Worm (Caenorhabditis elegans) whole organism, L1 larva: ENCODE data around the gene C27F2.10.

Experiments used
- C34B4.2 ChIP-seq: sonication (generic microtip); optimal IDR thresholded peaks from 2 replicates; lab custom pipeline; 2017; ENCODE audit warnings: mild to moderate bottlenecking, missing genetic modification characterization, missing compliant biosample characterization
- Y116A8C.19 ChIP-seq: sonication (generic microtip); optimal IDR thresholded peaks from 2 replicates; lab custom pipeline; 2016; ENCODE audit warnings: missing compliant biosample characterization, missing genetic modification characterization, borderline replicate concordance
- aly-2 ChIP-seq: fragments of 150-350 bp; optimal IDR thresholded peaks from 2 replicates; lab custom pipeline; 2014; ENCODE audit warnings: missing biosample characterization, missing genetic modification characterization
- ama-1 ChIP-seq: fragments of 150-350 bp; optimal IDR thresholded peaks from 2 replicates; lab custom pipeline; 2014
- ceh-8 ChIP-seq: fragments of 200-800 bp; sonication (Bioruptor generic); optimal IDR thresholded peaks from 2 replicates; lab custom pipeline; 2018; ENCODE audit warnings: mild to moderate bottlenecking, missing genetic modification characterization, moderate library complexity, missing compliant biosample characterization
- ceh-88 ChIP-seq: fragments of 200-800 bp; sonication (Bioruptor generic); IDR thresholded peaks from 2 replicates; pipeline ENCODE4 v1.3.6; 2022; ENCODE audit warnings: missing genetic modification characterization, missing compliant biosample characterization
- ceh-90 ChIP-seq: sonication (generic microtip); optimal IDR thresholded peaks from 2 replicates; lab custom pipeline; 2016; ENCODE audit warnings: missing genetic modification characterization, missing compliant biosample characterization
- efl-1 ChIP-seq, 4 experiments: fragments of 150-350 bp; optimal IDR thresholded peaks in 3 of 4; peaks in 1 of 4; 1 replicate in 1 of 4; 2 replicates in 3 of 4; lab custom pipeline; 2014; ENCODE audit warnings: missing biosample characterization in 2 of 4, missing genetic modification characterization in 2 of 4, missing genetic modification reagents in 2 of 4
- efl-3 ChIP-seq: fragments of 200-800 bp; sonication (Bioruptor generic); optimal IDR thresholded peaks from 2 replicates; lab custom pipeline; 2018; ENCODE audit warnings: mild to moderate bottlenecking, missing genetic modification characterization, missing compliant biosample characterization
- egl-13 ChIP-seq: sonication (generic microtip); optimal IDR thresholded peaks from 2 replicates; lab custom pipeline; 2016; ENCODE audit warnings: missing genotype, missing genetic modification reagents, missing genetic modification characterization, missing compliant biosample characterization
- elt-3 ChIP-seq, 6 experiments: fragments of 150-350 bp in 1 of 6; sonication (generic microtip); optimal IDR thresholded peaks; 2 replicates each; lab custom pipeline; 2017 to 2018; ENCODE audit warnings: missing biosample characterization in 6 of 6, missing genetic modification characterization in 6 of 6, inconsistent platforms in 1 of 6
- fkh-4 ChIP-seq: sonication (generic microtip); optimal IDR thresholded peaks from 2 replicates; lab custom pipeline; 2016; ENCODE audit warnings: missing compliant biosample characterization, missing genetic modification characterization, borderline replicate concordance
- fos-1 ChIP-seq: fragments of 150-350 bp; optimal IDR thresholded peaks from 2 replicates; lab custom pipeline; 2014; ENCODE audit warnings: missing biosample characterization, missing genetic modification characterization
- grh-1 ChIP-seq: fragments of 200-800 bp; sonication (Bioruptor generic); IDR thresholded peaks from 2 replicates; pipeline ENCODE4 v1.3.6; 2022; ENCODE audit warnings: missing genetic modification reagents, missing genetic modification characterization, missing compliant biosample characterization
- lin-14 ChIP-seq: fragments of 200-800 bp; sonication (Bioruptor generic); optimal IDR thresholded peaks from 2 replicates; lab custom pipeline; 2018; ENCODE audit warnings: mild to moderate bottlenecking, missing genetic modification characterization, moderate library complexity, missing compliant biosample characterization
- lin-15B ChIP-seq: fragments of 150-350 bp; sonication (generic microtip); optimal IDR thresholded peaks from 3 replicates; lab custom pipeline; 2014; ENCODE audit warnings: missing biosample characterization, missing genetic modification characterization
- lsy-2 ChIP-seq, 2 experiments: fragments of 150-350 bp; optimal IDR thresholded peaks; 2 replicates each; lab custom pipeline; 2014; ENCODE audit warnings: missing biosample characterization in 2 of 2, missing genetic modification characterization in 2 of 2
- mdl-1 ChIP-seq, 2 experiments: fragments of 150-350 bp; optimal IDR thresholded peaks; 2 replicates each; lab custom pipeline; 2014 to 2017; ENCODE audit warnings: missing biosample characterization in 2 of 2, missing genetic modification characterization in 2 of 2, inconsistent platforms in 1 of 2
- mef-2 ChIP-seq: fragments of 150-350 bp; optimal IDR thresholded peaks from 2 replicates; lab custom pipeline; 2014; ENCODE audit warnings: missing biosample characterization, missing genetic modification characterization
- mep-1 ChIP-seq: fragments of 150-350 bp; optimal IDR thresholded peaks from 2 replicates; lab custom pipeline; 2014; ENCODE audit warnings: missing biosample characterization, missing genetic modification characterization
- nhr-11 ChIP-seq: fragments of 150-350 bp; optimal IDR thresholded peaks from 2 replicates; lab custom pipeline; 2014; ENCODE audit warnings: missing biosample characterization, missing genetic modification characterization
- nhr-19 ChIP-seq: fragments of 200-800 bp; sonication (Bioruptor generic); conservative IDR thresholded peaks from 2 replicates; pipeline ENCODE4 v1.3.6; 2022; ENCODE audit warnings: missing genetic modification characterization, missing compliant biosample characterization
- nhr-237 ChIP-seq: fragments of 150-350 bp; optimal IDR thresholded peaks from 2 replicates; lab custom pipeline; 2014; ENCODE audit warnings: missing biosample characterization, missing genetic modification characterization
- nhr-76 ChIP-seq: sonication (generic microtip); optimal IDR thresholded peaks from 2 replicates; lab custom pipeline; 2017; ENCODE audit warnings: missing biosample characterization, missing genetic modification characterization
- nhr-84 ChIP-seq: sonication (generic microtip); optimal IDR thresholded peaks from 2 replicates; lab custom pipeline; 2017; ENCODE audit warnings: missing biosample characterization, missing genetic modification characterization
- pag-3 ChIP-seq: sonication (generic microtip); optimal IDR thresholded peaks from 2 replicates; lab custom pipeline; 2017; ENCODE audit warnings: missing genetic modification characterization, mild to moderate bottlenecking, missing compliant biosample characterization, antibody characterized with exemption, borderline replicate concordance; ENCODE audit not compliant: insufficient read depth
- pax-3 ChIP-seq: fragments of 200-800 bp; sonication (Bioruptor generic); optimal IDR thresholded peaks from 2 replicates; lab custom pipeline; 2018; ENCODE audit warnings: mild to moderate bottlenecking, missing genetic modification characterization, moderate library complexity, missing compliant biosample characterization
- pqm-1 ChIP-seq: sonication (generic microtip); optimal IDR thresholded peaks from 3 replicates; lab custom pipeline; 2017; ENCODE audit warnings: missing biosample characterization, missing genetic modification characterization
- rnt-1 ChIP-seq: sonication (generic microtip); optimal IDR thresholded peaks from 2 replicates; lab custom pipeline; 2016; ENCODE audit warnings: mild to moderate bottlenecking, missing genetic modification characterization, moderate library complexity, missing compliant biosample characterization
- skn-1 ChIP-seq: fragments of 150-350 bp; optimal IDR thresholded peaks from 2 replicates; lab custom pipeline; 2014; ENCODE audit warnings: missing biosample characterization, missing genetic modification characterization
- snu-23 ChIP-seq: sonication (generic microtip); optimal IDR thresholded peaks from 2 replicates; lab custom pipeline; 2016; ENCODE audit warnings: missing genetic modification characterization, missing compliant biosample characterization
- sox-4 ChIP-seq: sonication (generic microtip); optimal IDR thresholded peaks from 2 replicates; lab custom pipeline; 2016; ENCODE audit warnings: missing genetic modification characterization, missing compliant biosample characterization
- sptf-1 ChIP-seq: fragments of 150-350 bp; optimal IDR thresholded peaks from 2 replicates; lab custom pipeline; 2014; ENCODE audit warnings: missing biosample characterization, missing genetic modification characterization
- sup-37 ChIP-seq: fragments of 200-800 bp; sonication (Bioruptor generic); optimal IDR thresholded peaks from 2 replicates; lab custom pipeline; 2018; ENCODE audit warnings: mild to moderate bottlenecking, missing genetic modification characterization, missing compliant biosample characterization
- tlp-1 ChIP-seq: fragments of 150-350 bp; optimal IDR thresholded peaks from 2 replicates; lab custom pipeline; 2014; ENCODE audit warnings: missing biosample characterization, missing genetic modification characterization
- unc-130 ChIP-seq: fragments of 150-350 bp; optimal IDR thresholded peaks from 2 replicates; lab custom pipeline; 2017; ENCODE audit warnings: missing biosample characterization, missing genetic modification characterization, inconsistent platforms
- unc-62 ChIP-seq: fragments of 150-350 bp; optimal IDR thresholded peaks from 2 replicates; lab custom pipeline; 2014; ENCODE audit warnings: missing biosample characterization, missing genetic modification reagents, missing genetic modification characterization
- unc-98 ChIP-seq: fragments of 200-800 bp; sonication (Bioruptor generic); IDR thresholded peaks from 2 replicates; pipeline ENCODE4 v1.3.6; 2022; ENCODE audit warnings: missing genetic modification characterization, missing compliant biosample characterization
- zag-1 ChIP-seq: fragments of 150-350 bp; optimal IDR thresholded peaks from 2 replicates; lab custom pipeline; 2014; ENCODE audit warnings: missing biosample characterization, missing genetic modification characterization
- zip-4 ChIP-seq: fragments of 200-800 bp; sonication (Bioruptor generic); optimal IDR thresholded peaks from 2 replicates; lab custom pipeline; 2018; ENCODE audit warnings: mild to moderate bottlenecking, missing genetic modification characterization, moderate library complexity, missing compliant biosample characterization
- ztf-11 ChIP-seq, 2 experiments: sonication (generic microtip); optimal IDR thresholded peaks; 2 replicates each; lab custom pipeline; 2016 to 2017; ENCODE audit warnings: missing genetic modification characterization in 2 of 2, missing biosample characterization in 1 of 2, missing compliant biosample characterization in 1 of 2
- ztf-4 ChIP-seq: fragments of 150-350 bp; optimal IDR thresholded peaks from 2 replicates; lab custom pipeline; 2014; ENCODE audit warnings: missing biosample characterization, missing genetic modification characterization

The C27F2.10 gene

DNA sequence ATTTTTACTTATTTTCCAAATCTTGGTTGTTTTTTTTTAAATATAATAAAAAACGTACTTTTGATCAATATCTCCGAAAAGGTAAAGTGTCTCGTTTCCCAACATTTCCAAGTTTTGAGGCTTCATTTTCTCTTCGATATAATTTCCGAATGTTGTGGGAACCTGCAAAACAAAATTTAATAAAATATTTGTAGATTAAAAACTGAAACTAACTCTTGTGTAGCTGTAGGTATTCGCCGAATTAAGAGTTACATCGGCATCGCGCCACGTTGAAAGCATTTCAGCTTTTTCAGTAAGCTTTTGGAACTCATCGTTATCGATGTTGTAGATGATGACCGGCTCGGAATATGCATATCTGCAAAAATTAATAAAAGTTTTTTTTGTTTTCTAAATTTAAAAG is 24.3 kb downstream of the C27F2.10 start, which contains the start of gene vps-22:
Gene vps-22, minus strand, starts transcription at position 101 of the 400 bp plus-strand sequence.
- no peak for TF ChIP-seq lin-14 (GFP tag; lab: Kevin White, UChicago)
- no peak for TF ChIP-seq rnt-1 (tag; lab: Kevin White, UChicago)
- TF ChIP-seq nhr-19 (GFP tag; lab: Robert Waterston, UW): no peak
- TF ChIP-seq aly-2 (tag; lab: Kevin White, UChicago): no peak
- no peak for TF ChIP-seq zip-4 (GFP tag; lab: Kevin White, UChicago)
- no peak for TF ChIP-seq mdl-1 (tag; optimal IDR thresholded peaks at IDR 0.05; lab: Kevin White, UChicago)
- TF ChIP-seq pag-3 (tag; lab: Kevin White, UChicago): no peak
- TF ChIP-seq tlp-1: no peak
- TF ChIP-seq sox-4 (tag; lab: Kevin White, UChicago): no peak
- no peak for TF ChIP-seq nhr-237 (tag; lab: Kevin White, UChicago)
- no peak for TF ChIP-seq elt-3 (tag; optimal IDR thresholded peaks at IDR 0.05; lab: Kevin White, UChicago)
- TF ChIP-seq ztf-11 (tag; optimal IDR thresholded peaks at IDR 0.05; lab: Kevin White, UChicago): no peak
- no peak for TF ChIP-seq ama-1 (lab: Kevin White, UChicago)

DNA sequence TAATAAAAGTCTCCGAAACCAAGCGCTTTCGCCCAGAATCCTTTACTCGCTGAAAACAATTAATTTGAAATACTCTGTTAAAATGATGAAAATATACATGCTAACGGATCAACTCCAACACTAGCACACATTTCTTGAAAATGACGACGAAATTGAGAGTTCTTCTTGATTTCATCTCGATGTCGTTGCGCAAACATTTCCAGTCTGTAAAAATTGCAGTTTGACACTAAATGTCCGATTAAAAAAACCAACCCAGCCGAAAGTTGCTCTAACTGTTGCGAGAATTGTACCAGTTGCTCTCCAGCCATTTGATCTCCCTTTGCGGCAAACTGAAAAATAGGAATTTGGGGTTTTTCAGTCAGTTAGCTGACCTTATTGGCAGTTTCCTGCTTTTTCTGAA is 25.4 kb downstream of the C27F2.10 start:
- TF ChIP-seq efl-1 (optimal IDR thresholded peaks at IDR 0.05; lab: Kevin White, UChicago) (no peak), efl-1 (GFP tag; optimal IDR thresholded peaks at IDR 0.05 in 1 of 2; lab: Kevin White, UChicago) (peak in 1 of 2 experiments; percentile 26), nhr-11 (no peak), elt-3 (tag; optimal IDR thresholded peaks at IDR 0.05; lab: Kevin White, UChicago) (no peak)

DNA sequence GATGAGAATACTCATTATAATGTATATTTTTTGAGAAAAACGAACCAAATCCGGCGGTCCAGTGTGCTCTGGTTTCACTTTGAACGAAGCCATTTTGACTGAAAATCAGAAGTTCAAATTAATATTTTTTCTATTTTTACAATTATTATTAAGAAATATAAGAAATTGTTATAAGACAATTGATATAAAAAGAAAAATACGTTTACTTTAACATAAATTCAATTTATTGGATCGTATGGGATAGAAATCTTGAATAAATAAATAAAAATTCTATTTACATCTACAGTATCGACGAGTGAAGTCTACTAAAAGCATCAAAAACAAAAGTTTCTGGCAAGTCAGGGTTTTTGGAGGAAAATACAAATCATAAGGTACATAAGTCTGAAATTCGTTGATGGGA is 26.5 kb downstream of the C27F2.10 start, which contains the start of gene C27F2.4:
Gene C27F2.4, minus strand, starts transcription at position 101 of the 400 bp plus-strand sequence.
- TF ChIP-seq egl-13 (tag; lab: Kevin White, UChicago): no peak
- no peak for TF ChIP-seq pqm-1 (tag; lab: Kevin White, UChicago)
- TF ChIP-seq Y116A8C.19 (tag; lab: Kevin White, UChicago): no peak
- TF ChIP-seq ztf-4: no peak
- TF ChIP-seq zag-1 (tag; lab: Kevin White, UChicago): no peak
- TF ChIP-seq fos-1 (tag; lab: Kevin White, UChicago): no peak
- TF ChIP-seq nhr-76 (tag; lab: Kevin White, UChicago): no peak

DNA sequence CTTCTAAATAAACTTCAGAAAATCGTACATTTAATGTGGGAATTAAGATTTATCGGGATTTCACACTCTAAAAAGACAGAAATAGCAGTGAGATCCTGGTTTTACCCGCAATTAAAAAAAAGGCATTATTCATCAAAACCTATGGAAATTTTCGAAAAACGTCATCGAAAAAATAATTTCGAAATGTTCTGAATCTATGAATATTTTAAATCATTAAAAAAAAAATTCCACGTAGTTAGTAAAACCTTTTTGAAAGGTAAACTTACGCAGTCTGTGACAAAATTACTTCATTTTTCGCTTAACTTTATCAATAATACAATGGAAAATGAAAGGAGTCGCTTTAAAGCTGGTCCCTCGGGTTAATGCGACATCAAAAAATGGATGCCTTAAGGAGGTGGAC is 30.1 kb downstream of the C27F2.10 start, which contains the start of gene C26E6.1:
Gene C26E6.1, plus strand, starts transcription at position 301 of the 400 bp plus-strand sequence.
- TF ChIP-seq ceh-88 (GFP tag; lab: Robert Waterston, UW) (no peak), pqm-1 (tag; lab: Kevin White, UChicago) (no peak), mef-2 (tag; lab: Kevin White, UChicago) (no peak), lin-15B (tag; lab: Kevin White, UChicago) (no peak), mep-1 (no peak), skn-1 (tag; lab: Kevin White, UChicago) (no peak), sup-37 (GFP tag; lab: Kevin White, UChicago) (no peak), ama-1 (lab: Kevin White, UChicago) (no peak), C34B4.2 (no peak), unc-130 (tag; lab: Kevin White, UChicago) (no peak)

DNA sequence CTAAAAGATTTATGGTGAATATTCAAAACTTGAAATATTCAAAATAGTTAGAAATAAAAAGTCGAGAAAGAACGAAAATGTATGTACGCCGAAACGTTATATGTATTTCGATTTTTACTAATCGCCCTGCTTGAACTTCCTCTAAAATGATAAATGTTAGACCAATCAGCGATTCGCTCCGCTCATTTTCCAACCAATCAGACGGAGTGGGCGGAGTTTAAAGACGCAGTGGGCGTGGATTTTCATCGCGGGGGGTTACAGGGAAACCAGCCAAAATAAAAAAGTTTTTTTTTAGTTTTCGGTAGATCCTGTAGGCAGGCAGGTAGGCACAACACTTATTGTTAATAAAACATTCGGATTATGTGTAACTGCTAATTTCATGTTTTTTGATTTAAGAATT is 33.7 kb downstream of the C27F2.10 start:
- TF ChIP-seq pax-3 (tag; lab: Kevin White, UChicago) (no peak), sptf-1 (tag; lab: Kevin White, UChicago) (no peak), zag-1 (tag; lab: Kevin White, UChicago) (no peak), ceh-8 (no peak), unc-98 (GFP tag; lab: Robert Waterston, UW) (no peak), lsy-2 (tag; optimal IDR thresholded peaks at IDR 0.05; lab: Kevin White, UChicago) (no peak), fos-1 (tag; lab: Kevin White, UChicago) (no peak), snu-23 (no peak), sup-37 (GFP tag; lab: Kevin White, UChicago) (no peak), nhr-84 (tag; lab: Kevin White, UChicago) (no peak), unc-62 (GFP tag; lab: Kevin White, UChicago) (no peak), efl-3 (GFP tag; lab: Kevin White, UChicago) (no peak), unc-130 (tag; lab: Kevin White, UChicago) (no peak), ceh-90 (tag; lab: Kevin White, UChicago) (no peak), grh-1 (GFP tag; lab: Robert Waterston, UW) (no peak), fkh-4 (no peak), skn-1 (tag; lab: Kevin White, UChicago) (no peak)
